Worm (Caenorhabditis elegans) whole organism, late embryonic: ENCODE measurements around the gene W03G11.3.

ENCODE experiments used
- ahr-1 ChIP-seq: sonication (generic microtip); optimal IDR thresholded peaks from 2 replicates; lab custom pipeline; 2016; ENCODE audit warnings: missing genetic modification characterization, missing compliant biosample characterization
- ama-1 ChIP-seq: fragments of 150-350 bp; optimal IDR thresholded peaks from 2 replicates; lab custom pipeline; 2014
- eyg-1 ChIP-seq: sonication (generic microtip); optimal IDR thresholded peaks from 2 replicates; lab custom pipeline; 2016; ENCODE audit warnings: missing genotype, missing genetic modification characterization, missing compliant biosample characterization
- hlh-8 ChIP-seq: sonication (generic microtip); optimal IDR thresholded peaks from 2 replicates; lab custom pipeline; 2016; ENCODE audit warnings: missing genotype, missing genetic modification characterization, missing compliant biosample characterization
- lin-11 ChIP-seq: fragments of 200-800 bp; sonication (Bioruptor generic); optimal IDR thresholded peaks from 2 replicates; lab custom pipeline; 2018; ENCODE audit warnings: mild to moderate bottlenecking, missing genetic modification characterization, missing compliant biosample characterization
- nfya-1 ChIP-seq: sonication (generic microtip); optimal IDR thresholded peaks from 2 replicates; lab custom pipeline; 2017; ENCODE audit warnings: missing genetic modification characterization, mild to moderate bottlenecking, missing compliant biosample characterization, antibody characterized with exemption, moderate library complexity
- rnt-1 ChIP-seq: sonication (generic microtip); optimal IDR thresholded peaks from 2 replicates; lab custom pipeline; 2016; ENCODE audit warnings: missing genetic modification characterization, missing compliant biosample characterization
- syd-9 ChIP-seq: sonication (generic microtip); optimal IDR thresholded peaks from 2 replicates; lab custom pipeline; 2016; ENCODE audit warnings: mild to moderate bottlenecking, missing genetic modification characterization, moderate library complexity, missing compliant biosample characterization
- tbx-2 ChIP-seq: sonication (generic microtip); optimal IDR thresholded peaks from 2 replicates; lab custom pipeline; 2016; ENCODE audit warnings: missing genetic modification characterization, missing compliant biosample characterization
- unc-86 ChIP-seq: sonication (generic microtip); optimal IDR thresholded peaks from 2 replicates; lab custom pipeline; 2016; ENCODE audit warnings: missing genetic modification characterization, missing compliant biosample characterization

- TF ChIP-seq tbx-2 (no peak), hlh-8 (tag; lab: Kevin White, UChicago) (no peak), syd-9 (tag; lab: Kevin White, UChicago) (no peak), nfya-1 (tag; lab: Kevin White, UChicago) (no peak), unc-86 (tag; lab: Kevin White, UChicago) (no peak), ama-1 (no peak), eyg-1 (tag; lab: Kevin White, UChicago) (no peak), lin-11 (no peak), ahr-1 (tag; lab: Kevin White, UChicago) (no peak), rnt-1 (tag; lab: Kevin White, UChicago) (no peak)
Measured at ce11 chrX:12143693-12144092, 40.1 kb upstream of the W03G11.3 start, which contains the start of gene M153.5.
